Fruit fly (Drosophila melanogaster) whole organism, embryonic: ENCODE measurements around the gene CG10863.
A peak's percentile ranks its signal among the peaks of the same experiment; 100 is the strongest.

ENCODE experiments used
- Abd-B ChIP-seq: fragments of 200-800 bp; sonication (Bioruptor generic); optimal IDR thresholded peaks from 2 replicates; lab custom pipeline; 2018; ENCODE audit warnings: missing biosample characterization, mild to moderate bottlenecking, missing genetic modification characterization, moderate library complexity
- Ada2b ChIP-seq: fragments of 200-800 bp; sonication (Bioruptor generic); IDR thresholded peaks from 2 replicates; pipeline ENCODE4 v1.3.6; 2022; ENCODE audit warnings: missing biosample characterization, missing genetic modification characterization
- Antp ChIP-seq: fragments of 200-800 bp; sonication (Bioruptor generic); optimal IDR thresholded peaks from 3 replicates; lab custom pipeline; 2016; ENCODE audit warnings: missing biosample characterization, missing genetic modification characterization
- Bteb2 ChIP-seq: fragments of 200-800 bp; sonication (Bioruptor generic); optimal IDR thresholded peaks from 2 replicates; lab custom pipeline; 2016; ENCODE audit warnings: missing biosample characterization, missing genetic modification characterization
- CG12942 ChIP-seq: fragments of 200-800 bp; sonication (Bioruptor generic); optimal IDR thresholded peaks from 3 replicates; lab custom pipeline; 2016; ENCODE audit warnings: missing biosample characterization, missing genetic modification characterization
- CG13123 ChIP-seq: fragments of 200-800 bp; sonication (Bioruptor generic); optimal IDR thresholded peaks from 2 replicates; lab custom pipeline; 2016; ENCODE audit warnings: missing biosample characterization, missing genetic modification characterization
- CG13296 ChIP-seq: fragments of 200-800 bp; sonication (Bioruptor generic); optimal IDR thresholded peaks from 3 replicates; lab custom pipeline; 2018; ENCODE audit warnings: missing biosample characterization, mild to moderate bottlenecking, missing genetic modification characterization
- CG13894 ChIP-seq: fragments of 200-800 bp; sonication (Bioruptor generic); optimal IDR thresholded peaks from 3 replicates; lab custom pipeline; 2018; ENCODE audit warnings: missing biosample characterization, mild to moderate bottlenecking, missing genetic modification characterization, moderate library complexity
- CG15479 ChIP-seq: fragments of 200-800 bp; sonication (Bioruptor generic); optimal IDR thresholded peaks from 3 replicates; lab custom pipeline; 2019; ENCODE audit warnings: missing biosample characterization, mild to moderate bottlenecking, missing genetic modification characterization, moderate library complexity
- CG17328 ChIP-seq: fragments of 200-800 bp; sonication (Bioruptor generic); IDR thresholded peaks from 2 replicates; pipeline ENCODE4 v1.3.6; 2022; ENCODE audit warnings: missing biosample characterization, missing genetic modification characterization
- CG17912 ChIP-seq: fragments of 200-800 bp; sonication (Bioruptor generic); optimal IDR thresholded peaks from 2 replicates; lab custom pipeline; 2018; ENCODE audit warnings: missing biosample characterization, mild to moderate bottlenecking, missing genetic modification characterization
- CG18011 ChIP-seq: fragments of 200-800 bp; sonication (Bioruptor generic); optimal IDR thresholded peaks from 2 replicates; lab custom pipeline; 2017; ENCODE audit warnings: missing biosample characterization, missing genetic modification characterization, mild to moderate bottlenecking, moderate library complexity, missing genotype
- CG18476 ChIP-seq: fragments of 200-800 bp; sonication (Bioruptor generic); optimal IDR thresholded peaks from 2 replicates; lab custom pipeline; 2016; ENCODE audit warnings: missing biosample characterization, mild to moderate bottlenecking, missing genetic modification characterization
- CG30431 ChIP-seq: fragments of 200-800 bp; sonication (Bioruptor generic); optimal IDR thresholded peaks from 2 replicates; lab custom pipeline; 2017; ENCODE audit warnings: missing biosample characterization, missing genetic modification characterization
- CG31388 ChIP-seq: fragments of 200-800 bp; sonication (Bioruptor generic); optimal IDR thresholded peaks from 2 replicates; lab custom pipeline; 2016; ENCODE audit warnings: missing biosample characterization, missing genetic modification characterization
- CG42726 ChIP-seq: fragments of 200-800 bp; sonication (Bioruptor generic); IDR thresholded peaks from 2 replicates; pipeline ENCODE4 v1.3.6; 2022; ENCODE audit warnings: missing biosample characterization, missing genetic modification characterization; ENCODE audit not compliant: partially characterized antibody
- CG5180 ChIP-seq: fragments of 200-800 bp; sonication (Bioruptor generic); optimal IDR thresholded peaks from 3 replicates; lab custom pipeline; 2017; ENCODE audit warnings: missing biosample characterization, missing genetic modification characterization, mild to moderate bottlenecking, moderate library complexity, missing genetic modification reagents
- CG6683 ChIP-seq: fragments of 200-800 bp; sonication (Bioruptor generic); optimal IDR thresholded peaks from 2 replicates; lab custom pipeline; 2017; ENCODE audit warnings: missing biosample characterization, mild to moderate bottlenecking, missing genetic modification characterization, missing genetic modification reagents
- CG6765 ChIP-seq: fragments of 200-800 bp; sonication (Bioruptor generic); optimal IDR thresholded peaks from 3 replicates; lab custom pipeline; 2017; ENCODE audit warnings: missing biosample characterization, mild to moderate bottlenecking, missing genetic modification characterization
- CG8290 ChIP-seq, 3 experiments: fragments of 200-800 bp; sonication (Bioruptor generic); optimal IDR thresholded peaks; 2 replicates each; lab custom pipeline; 2016 to 2019; ENCODE audit warnings: missing biosample characterization in 3 of 3, missing genetic modification characterization in 3 of 3, mild to moderate bottlenecking in 2 of 3, moderate library complexity in 1 of 3
- D19B ChIP-seq: fragments of 200-800 bp; sonication (Bioruptor generic); optimal IDR thresholded peaks from 2 replicates; lab custom pipeline; 2017; ENCODE audit warnings: missing biosample characterization, mild to moderate bottlenecking, missing genetic modification characterization
- Dad ChIP-seq: fragments of 200-800 bp; sonication (Bioruptor generic); optimal IDR thresholded peaks from 3 replicates; lab custom pipeline; 2016; ENCODE audit warnings: missing biosample characterization, missing genetic modification characterization
- Deaf1 ChIP-seq: fragments of 200-800 bp; optimal IDR thresholded peaks from 3 replicates; lab custom pipeline; 2019; ENCODE audit warnings: missing biosample characterization, mild to moderate bottlenecking, missing genetic modification characterization, moderate library complexity
- Dll ChIP-seq: fragments of 200-800 bp; sonication (Bioruptor generic); IDR thresholded peaks from 4 replicates; pipeline ENCODE4 v1.3.6; 2022; ENCODE audit warnings: missing biosample characterization, missing genetic modification characterization; ENCODE audit not compliant: partially characterized antibody
- HLHmδ ChIP-seq: fragments of 200-800 bp; sonication (Bioruptor generic); optimal IDR thresholded peaks from 2 replicates; lab custom pipeline; 2018; ENCODE audit warnings: missing biosample characterization, mild to moderate bottlenecking, missing genetic modification characterization, moderate library complexity
- Hmx ChIP-seq: fragments of 200-800 bp; sonication (Bioruptor generic); optimal IDR thresholded peaks from 2 replicates; lab custom pipeline; 2016; ENCODE audit warnings: missing biosample characterization, missing genetic modification characterization
- Jarid2 ChIP-seq: fragments of 200-800 bp; sonication (Bioruptor generic); optimal IDR thresholded peaks from 3 replicates; lab custom pipeline; 2017; ENCODE audit warnings: mild to moderate bottlenecking, missing biosample characterization, missing genetic modification reagents, missing genetic modification characterization
- Kr ChIP-seq: fragments of 200-800 bp; sonication (Bioruptor generic); optimal IDR thresholded peaks from 2 replicates; lab custom pipeline; 2017; ENCODE audit warnings: missing biosample characterization, mild to moderate bottlenecking, missing genetic modification characterization
- MBD-R2 ChIP-seq: fragments of 200-800 bp; sonication (Bioruptor generic); IDR thresholded peaks from 2 replicates; pipeline ENCODE4 v1.3.6; 2022; ENCODE audit warnings: missing biosample characterization, missing genetic modification characterization
- Neu2 ChIP-seq: fragments of 200-800 bp; sonication (Bioruptor generic); optimal IDR thresholded peaks from 3 replicates; lab custom pipeline; 2016; ENCODE audit warnings: missing biosample characterization, missing genetic modification characterization, borderline replicate concordance
- Nf-YA ChIP-seq: fragments of 200-800 bp; sonication (Bioruptor generic); IDR thresholded peaks from 2 replicates; pipeline ENCODE4 v1.3.6; 2022; ENCODE audit warnings: missing biosample characterization, missing genetic modification characterization
- Sin3A ChIP-seq: fragments of >200 bp; optimal IDR thresholded peaks from 2 replicates; lab custom pipeline; 2018
- Ssrp ChIP-seq: fragments of 200-800 bp; sonication (Bioruptor generic); optimal IDR thresholded peaks from 2 replicates; lab custom pipeline; 2018; ENCODE audit warnings: missing biosample characterization, mild to moderate bottlenecking, missing genetic modification characterization, moderate library complexity
- Vsx1 ChIP-seq: fragments of 200-800 bp; sonication (Bioruptor generic); optimal IDR thresholded peaks from 2 replicates; lab custom pipeline; 2017; ENCODE audit warnings: missing biosample characterization, mild to moderate bottlenecking, missing genetic modification characterization, missing genetic modification reagents
- ac ChIP-seq: fragments of 200-800 bp; sonication (Bioruptor generic); optimal IDR thresholded peaks from 3 replicates; lab custom pipeline; 2017; ENCODE audit warnings: missing biosample characterization, mild to moderate bottlenecking, missing genetic modification characterization
- br ChIP-seq: fragments of >200 bp; optimal IDR thresholded peaks from 2 replicates; lab custom pipeline; 2017
- bsh ChIP-seq, 2 experiments: fragments of 200-800 bp; sonication (Bioruptor generic); optimal IDR thresholded peaks; 2 replicates each; lab custom pipeline; 2017 to 2018; ENCODE audit warnings: mild to moderate bottlenecking in 2 of 2, missing biosample characterization in 2 of 2, missing genetic modification characterization in 2 of 2, moderate library complexity in 1 of 2
- croc ChIP-seq: fragments of 200-800 bp; sonication (Bioruptor generic); conservative IDR thresholded peaks from 3 replicates; pipeline ENCODE4 v1.3.6; 2022; ENCODE audit warnings: missing biosample characterization, missing genetic modification characterization
- dan ChIP-seq: fragments of 200-800 bp; sonication (Bioruptor generic); IDR thresholded peaks from 2 replicates; pipeline ENCODE4 v1.3.6; 2022; ENCODE audit warnings: missing biosample characterization, missing genetic modification characterization
- dm ChIP-seq: fragments of 200-800 bp; sonication (Bioruptor generic); optimal IDR thresholded peaks from 3 replicates; lab custom pipeline; 2016; ENCODE audit warnings: missing biosample characterization, missing genetic modification characterization
- eve ChIP-seq, 2 experiments: fragments of >200 bp; optimal IDR thresholded peaks; 2 replicates each; lab custom pipeline; 2017; ENCODE audit warnings: missing biosample characterization in 2 of 2, missing genetic modification characterization in 2 of 2
- hbn ChIP-seq: fragments of 200-800 bp; sonication (Bioruptor generic); IDR thresholded peaks from 2 replicates; pipeline ENCODE4 v1.3.6; 2022; ENCODE audit warnings: missing biosample characterization, missing genetic modification characterization; ENCODE audit not compliant: partially characterized antibody
- hkb ChIP-seq, 2 experiments: fragments of 200-800 bp in 1 of 2; fragments of >200 bp in 1 of 2; sonication (Bioruptor generic) in 1 of 2; IDR thresholded peaks in 1 of 2; optimal IDR thresholded peaks in 1 of 2; 2 replicates each; pipeline versions ENCODE4 v1.3.6 to Lab custom; 2017 to 2022; ENCODE audit warnings: missing biosample characterization in 1 of 2, missing genetic modification characterization in 1 of 2
- pita ChIP-seq: fragments of 200-800 bp; sonication (Bioruptor generic); optimal IDR thresholded peaks from 2 replicates; lab custom pipeline; 2017; ENCODE audit warnings: missing biosample characterization, mild to moderate bottlenecking, missing genetic modification characterization
- scrt ChIP-seq: fragments of 200-800 bp; sonication (Bioruptor generic); optimal IDR thresholded peaks from 2 replicates; lab custom pipeline; 2018; ENCODE audit warnings: missing biosample characterization, mild to moderate bottlenecking, missing genetic modification characterization, moderate library complexity
- sqz ChIP-seq: fragments of 200-800 bp; sonication (Bioruptor generic); optimal IDR thresholded peaks from 3 replicates; lab custom pipeline; 2018; ENCODE audit warnings: missing biosample characterization, mild to moderate bottlenecking, missing genetic modification characterization
- tap ChIP-seq: fragments of 200-800 bp; optimal IDR thresholded peaks from 3 replicates; lab custom pipeline; 2019; ENCODE audit warnings: missing biosample characterization, mild to moderate bottlenecking, missing genetic modification characterization, moderate library complexity
- tin ChIP-seq: fragments of 200-800 bp; sonication (Bioruptor generic); optimal IDR thresholded peaks from 3 replicates; lab custom pipeline; 2016; ENCODE audit warnings: missing biosample characterization, missing genetic modification characterization
- wor ChIP-seq: fragments of 200-800 bp; sonication (Bioruptor generic); IDR thresholded peaks from 2 replicates; pipeline ENCODE4 v1.3.6; 2022; ENCODE audit warnings: missing biosample characterization, missing genetic modification characterization

Gene CG10863

dm6 chr3L:3970372-3971031, 28.2 kb upstream of the CG10863 start (continued):
- TF ChIP-seq HLHmδ (GFP tag; lab: Kevin White, UChicago) (no peak), dan (GFP tag; lab: Robert Waterston, UW) (no peak), tap (tag; lab: Kevin White, UChicago) (peak; percentile 28), CG18011 (GFP tag; lab: Kevin White, UChicago) (no peak), br (no peak), Hmx (GFP tag; lab: Kevin White, UChicago) (no peak), eve (GFP tag; optimal IDR thresholded peaks at IDR 0.05; lab: Kevin White, UChicago) (peak in 1 of 2 experiments; percentile 60), wor (no peak), ac (GFP tag; lab: Kevin White, UChicago) (no peak), Neu2 (GFP tag; lab: Kevin White, UChicago) (no peak), CG31388 (GFP tag; lab: Kevin White, UChicago) (no peak), Ada2b (GFP tag; lab: Robert Waterston, UW) (no peak), hbn (GFP tag; lab: Robert Waterston, UW) (no peak), CG17328 (GFP tag; lab: Robert Waterston, UW) (0 out of 2 replicates have a peak, but pooled peaks have one; percentile 41), CG12942 (GFP tag; lab: Kevin White, UChicago) (no peak), CG8290 (GFP tag; optimal IDR thresholded peaks at IDR 0.05; lab: Kevin White, UChicago) (no peak), CG8290 (tag; optimal IDR thresholded peaks at IDR 0.05; lab: Kevin White, UChicago) (peak in 1 of 2 experiments; percentile 39), CG6765 (GFP tag; lab: Kevin White, UChicago) (no peak), CG17912 (GFP tag; lab: Kevin White, UChicago) (no peak), CG5180 (peak; percentile 21), Dll (GFP tag; lab: Robert Waterston, UW) (no peak), CG30431 (no peak), dm (no peak), croc (no peak), scrt (GFP tag; lab: Kevin White, UChicago) (peak; percentile 71), MBD-R2 (GFP tag; lab: Robert Waterston, UW) (no peak; the same call in 1 of the 2 replicates), Deaf1 (no peak), CG13894 (tag; lab: Kevin White, UChicago) (no peak), Vsx1 (GFP tag; lab: Kevin White, UChicago) (no peak), Abd-B (GFP tag; lab: Kevin White, UChicago) (no peak), Dad (GFP tag; lab: Kevin White, UChicago) (no peak), CG42726 (GFP tag; lab: Robert Waterston, UW) (no peak), Bteb2 (GFP tag; lab: Kevin White, UChicago) (no peak), Antp (peak; percentile 41), bsh (GFP tag; optimal IDR thresholded peaks at IDR 0.05; lab: Kevin White, UChicago) (peak in 1 of 2 experiments; percentile 60), CG15479 (GFP tag; lab: Kevin White, UChicago) (no peak), Sin3A (lab: Kevin White, UChicago) (no peak), Jarid2 (GFP tag; lab: Kevin White, UChicago) (no peak), hkb (optimal IDR thresholded peaks at IDR 0.05; lab: Kevin White, UChicago) (no peak), hkb (GFP tag; IDR thresholded peaks at IDR 0.05; lab: Robert Waterston, UW) (0 out of 2 replicates have a peak, but pooled peaks have one; percentile 24), Ssrp (tag; lab: Kevin White, UChicago) (peak; percentile 21), Kr (no peak), CG13123 (GFP tag; lab: Kevin White, UChicago) (no peak), Nf-YA (no peak), CG6683 (GFP tag; lab: Kevin White, UChicago) (no peak), pita (GFP tag; lab: Kevin White, UChicago) (no peak), CG13296 (GFP tag; lab: Kevin White, UChicago) (no peak), sqz (GFP tag; lab: Kevin White, UChicago) (peak; percentile 66), CG18476 (GFP tag; lab: Kevin White, UChicago) (no peak), D19B (GFP tag; lab: Kevin White, UChicago) (peak; percentile 85), tin (GFP tag; lab: Kevin White, UChicago) (peak; percentile 26)
